Fruit fly (Drosophila melanogaster) whole organism, embryonic: Measurements from ENCODE around the gene CG9706.

Experiments
- Bdp1 ChIP-seq: fragments of 200-800 bp; sonication (Bioruptor generic); optimal IDR thresholded peaks from 3 replicates; lab custom pipeline; 2016; ENCODE audit warnings: missing biosample characterization, missing genetic modification characterization
- CG10209 ChIP-seq: fragments of 200-800 bp; sonication (Bioruptor generic); optimal IDR thresholded peaks from 3 replicates; lab custom pipeline; 2017; ENCODE audit warnings: missing biosample characterization, mild to moderate bottlenecking, missing genetic modification characterization, missing genetic modification reagents
- CG11456 ChIP-seq: fragments of 200-800 bp; sonication (Bioruptor generic); IDR thresholded peaks from 3 replicates; pipeline ENCODE4 v1.3.6; 2022; ENCODE audit warnings: missing biosample characterization, missing genetic modification characterization
- CG11504 ChIP-seq: fragments of 200-800 bp; sonication (Bioruptor generic); optimal IDR thresholded peaks from 3 replicates; lab custom pipeline; 2019; ENCODE audit warnings: missing biosample characterization, mild to moderate bottlenecking, missing genetic modification characterization, moderate library complexity
- CG11560 ChIP-seq: fragments of 200-800 bp; sonication (Bioruptor generic); IDR thresholded peaks from 3 replicates; pipeline ENCODE4 v1.3.6; 2022; ENCODE audit warnings: missing biosample characterization, missing genetic modification characterization
- CG12769 ChIP-seq: fragments of 200-800 bp; sonication (Bioruptor generic); optimal IDR thresholded peaks from 2 replicates; lab custom pipeline; 2019; ENCODE audit warnings: missing biosample characterization, mild to moderate bottlenecking, missing genetic modification characterization, moderate library complexity
- CG13287 ChIP-seq: fragments of 200-800 bp; sonication (Bioruptor generic); IDR thresholded peaks from 2 replicates; pipeline ENCODE4 v1.3.6; 2022; ENCODE audit warnings: missing biosample characterization, missing genetic modification characterization; ENCODE audit not compliant: partially characterized antibody
- CG13296 ChIP-seq: fragments of 200-800 bp; sonication (Bioruptor generic); optimal IDR thresholded peaks from 3 replicates; lab custom pipeline; 2018; ENCODE audit warnings: missing biosample characterization, mild to moderate bottlenecking, missing genetic modification characterization
- CG13624 ChIP-seq: fragments of 200-800 bp; sonication (Bioruptor generic); optimal IDR thresholded peaks from 2 replicates; lab custom pipeline; 2016; ENCODE audit warnings: missing biosample characterization, missing genetic modification characterization
- CG1602 ChIP-seq: fragments of 200-800 bp; sonication (Bioruptor generic); optimal IDR thresholded peaks from 3 replicates; lab custom pipeline; 2016; ENCODE audit warnings: missing biosample characterization, missing genetic modification characterization
- CG17568 ChIP-seq: fragments of 200-800 bp; sonication (Bioruptor generic); optimal IDR thresholded peaks from 2 replicates; lab custom pipeline; 2018; ENCODE audit warnings: missing biosample characterization, mild to moderate bottlenecking, missing genetic modification characterization, moderate library complexity
- CG1792 ChIP-seq: fragments of 200-800 bp; sonication (Bioruptor generic); optimal IDR thresholded peaks from 2 replicates; lab custom pipeline; 2016; ENCODE audit warnings: missing biosample characterization, missing genetic modification characterization
- CG32532 ChIP-seq: fragments of 200-800 bp; sonication (Bioruptor generic); IDR thresholded peaks from 2 replicates; pipeline ENCODE4 v1.3.6; 2022; ENCODE audit warnings: missing biosample characterization, missing genetic modification characterization
- CG4360 ChIP-seq: fragments of 200-800 bp; sonication (Bioruptor generic); IDR thresholded peaks from 2 replicates; pipeline ENCODE4 v1.3.6; 2022; ENCODE audit warnings: missing biosample characterization, missing genetic modification characterization
- CG6272 ChIP-seq: fragments of 200-800 bp; sonication (Bioruptor generic); IDR thresholded peaks from 2 replicates; pipeline ENCODE4 v1.3.6; 2022; ENCODE audit warnings: missing biosample characterization, missing genetic modification characterization
- CG7372 ChIP-seq: fragments of 200-800 bp; sonication (Bioruptor generic); IDR thresholded peaks from 2 replicates; pipeline ENCODE4 v1.3.6; 2022; ENCODE audit warnings: missing biosample characterization, missing genetic modification characterization
- CG7839 ChIP-seq: fragments of 200-800 bp; sonication (Bioruptor generic); optimal IDR thresholded peaks from 3 replicates; lab custom pipeline; 2018; ENCODE audit warnings: missing biosample characterization, mild to moderate bottlenecking, missing genetic modification characterization, moderate library complexity
- CG7987 ChIP-seq: fragments of 200-800 bp; sonication (Bioruptor generic); optimal IDR thresholded peaks from 2 replicates; lab custom pipeline; 2018; ENCODE audit warnings: missing biosample characterization, mild to moderate bottlenecking, missing genetic modification characterization, moderate library complexity
- CoRest ChIP-seq: fragments of 200-800 bp; sonication (Bioruptor generic); optimal IDR thresholded peaks from 3 replicates; lab custom pipeline; 2018; ENCODE audit warnings: missing biosample characterization, mild to moderate bottlenecking, missing genetic modification characterization, moderate library complexity
- Doc3 ChIP-seq: fragments of 200-800 bp; sonication (Bioruptor generic); IDR thresholded peaks from 3 replicates; pipeline ENCODE4 v1.3.6; 2022; ENCODE audit warnings: missing biosample characterization, missing genetic modification characterization; ENCODE audit not compliant: partially characterized antibody
- ERR ChIP-seq: fragments of 200-800 bp; sonication (Bioruptor generic); optimal IDR thresholded peaks from 2 replicates; lab custom pipeline; 2016; ENCODE audit warnings: missing biosample characterization, missing genetic modification characterization
- Ets65A ChIP-seq: fragments of 200-800 bp; sonication (Bioruptor generic); peaks from one replicate; lab custom pipeline; 2016; ENCODE audit warnings: missing biosample characterization, missing genetic modification characterization
- Kr ChIP-seq: fragments of 200-800 bp; sonication (Bioruptor generic); optimal IDR thresholded peaks from 2 replicates; lab custom pipeline; 2017; ENCODE audit warnings: missing biosample characterization, mild to moderate bottlenecking, missing genetic modification characterization
- Max ChIP-seq: fragments of 200-800 bp; sonication (Bioruptor generic); optimal IDR thresholded peaks from 2 replicates; lab custom pipeline; 2016; ENCODE audit warnings: missing biosample characterization, mild to moderate bottlenecking, missing genetic modification characterization
- Med ChIP-seq: fragments of 200-800 bp; sonication (Bioruptor generic); peaks from one replicate; lab custom pipeline; 2016; ENCODE audit warnings: missing biosample characterization, missing genetic modification characterization, mild to moderate bottlenecking, inconsistent platforms, moderate library complexity
- Ravus ChIP-seq: fragments of 200-800 bp; sonication (Bioruptor generic); IDR thresholded peaks from 2 replicates; pipeline ENCODE4 v1.3.6; 2022; ENCODE audit warnings: missing biosample characterization, missing genetic modification characterization
- Scr ChIP-seq: fragments of 200-800 bp; sonication (Bioruptor generic); IDR thresholded peaks from 2 replicates; pipeline ENCODE4 v1.3.6; 2022; ENCODE audit warnings: missing biosample characterization, missing genetic modification characterization; ENCODE audit not compliant: partially characterized antibody
- Sox102F ChIP-seq: fragments of 200-800 bp; sonication (Bioruptor generic); optimal IDR thresholded peaks from 2 replicates; lab custom pipeline; 2018; ENCODE audit warnings: missing biosample characterization, mild to moderate bottlenecking, missing genetic modification characterization, moderate library complexity
- Ssrp ChIP-seq: fragments of 200-800 bp; sonication (Bioruptor generic); optimal IDR thresholded peaks from 2 replicates; lab custom pipeline; 2018; ENCODE audit warnings: missing biosample characterization, mild to moderate bottlenecking, missing genetic modification characterization, moderate library complexity
- Xbp1 ChIP-seq: fragments of 200-800 bp; sonication (Bioruptor generic); optimal IDR thresholded peaks from 3 replicates; lab custom pipeline; 2016; ENCODE audit warnings: missing biosample characterization, mild to moderate bottlenecking, missing genetic modification characterization
- Xrp1 ChIP-seq: fragments of 200-800 bp; sonication (Bioruptor generic); IDR thresholded peaks from 2 replicates; pipeline ENCODE4 v1.3.6; 2022; ENCODE audit warnings: missing biosample characterization, missing genetic modification characterization
- ac ChIP-seq: fragments of 200-800 bp; sonication (Bioruptor generic); optimal IDR thresholded peaks from 3 replicates; lab custom pipeline; 2017; ENCODE audit warnings: missing biosample characterization, mild to moderate bottlenecking, missing genetic modification characterization
- ase ChIP-seq: fragments of 200-800 bp; sonication (Bioruptor generic); IDR thresholded peaks from 3 replicates; pipeline ENCODE4 v1.3.6; 2022; ENCODE audit warnings: missing biosample characterization, missing genetic modification characterization
- chm ChIP-seq: fragments of 200-800 bp; sonication (Bioruptor generic); IDR thresholded peaks from 2 replicates; pipeline ENCODE4 v1.3.6; 2022; ENCODE audit warnings: missing biosample characterization, missing genetic modification characterization
- dm ChIP-seq: fragments of 200-800 bp; sonication (Bioruptor generic); optimal IDR thresholded peaks from 3 replicates; lab custom pipeline; 2016; ENCODE audit warnings: missing biosample characterization, missing genetic modification characterization
- dmrt99B ChIP-seq: fragments of 200-800 bp; sonication (Bioruptor generic); optimal IDR thresholded peaks from 2 replicates; lab custom pipeline; 2018; ENCODE audit warnings: missing biosample characterization, mild to moderate bottlenecking, missing genetic modification characterization, moderate library complexity
- gsb-n ChIP-seq: fragments of 200-800 bp; sonication (Bioruptor generic); optimal IDR thresholded peaks from 3 replicates; lab custom pipeline; 2018; ENCODE audit warnings: missing biosample characterization, mild to moderate bottlenecking, missing genetic modification characterization
- inv ChIP-seq: fragments of 200-800 bp; sonication (Bioruptor generic); IDR thresholded peaks from 2 replicates; pipeline ENCODE4 v1.3.6; 2022; ENCODE audit warnings: missing biosample characterization, missing genetic modification characterization; ENCODE audit not compliant: partially characterized antibody
- nerfin-1 ChIP-seq: fragments of 200-800 bp; sonication (Bioruptor generic); optimal IDR thresholded peaks from 3 replicates; lab custom pipeline; 2019; ENCODE audit warnings: missing biosample characterization, mild to moderate bottlenecking, missing genetic modification characterization, moderate library complexity
- nom ChIP-seq: fragments of 200-800 bp; sonication (Bioruptor generic); optimal IDR thresholded peaks from 2 replicates; lab custom pipeline; 2017; ENCODE audit warnings: missing biosample characterization, missing genetic modification characterization, mild to moderate bottlenecking, moderate library complexity, missing genetic modification reagents
- org-1 ChIP-seq: fragments of 200-800 bp; sonication (Bioruptor generic); optimal IDR thresholded peaks from 2 replicates; lab custom pipeline; 2017; ENCODE audit warnings: missing biosample characterization, missing genetic modification characterization
- peb ChIP-seq: fragments of 200-800 bp; sonication (Bioruptor generic); IDR thresholded peaks from 2 replicates; pipeline ENCODE4 v1.3.6; 2022; ENCODE audit warnings: missing biosample characterization, missing genetic modification characterization
- rib ChIP-seq: fragments of 200-800 bp; sonication (Bioruptor generic); IDR thresholded peaks from 2 replicates; pipeline ENCODE4 v1.3.6; 2022; ENCODE audit warnings: missing biosample characterization, missing genetic modification characterization
- ro ChIP-seq: fragments of 200-800 bp; sonication (Bioruptor generic); IDR thresholded peaks from 2 replicates; pipeline ENCODE4 v1.3.6; 2022; ENCODE audit warnings: missing biosample characterization, missing genetic modification characterization
- sima ChIP-seq: fragments of 200-800 bp; sonication (Bioruptor generic); optimal IDR thresholded peaks from 2 replicates; lab custom pipeline; 2016; ENCODE audit warnings: missing biosample characterization, missing genetic modification characterization
- slp2 ChIP-seq: fragments of 200-800 bp; sonication (Bioruptor generic); optimal IDR thresholded peaks from 2 replicates; lab custom pipeline; 2016; ENCODE audit warnings: missing biosample characterization, missing genetic modification characterization
- so ChIP-seq: fragments of 200-800 bp; sonication (Bioruptor generic); IDR thresholded peaks from 3 replicates; pipeline ENCODE4 v1.3.6; 2022; ENCODE audit warnings: missing biosample characterization, missing genetic modification characterization
- sqz ChIP-seq: fragments of 200-800 bp; sonication (Bioruptor generic); optimal IDR thresholded peaks from 3 replicates; lab custom pipeline; 2018; ENCODE audit warnings: missing biosample characterization, mild to moderate bottlenecking, missing genetic modification characterization
- sr ChIP-seq: fragments of 200-800 bp; sonication (Bioruptor generic); IDR thresholded peaks from 3 replicates; pipeline ENCODE4 v1.3.6; 2022; ENCODE audit warnings: missing biosample characterization, missing genetic modification characterization
- zen ChIP-seq: fragments of 200-800 bp; sonication (Bioruptor generic); optimal IDR thresholded peaks from 3 replicates; lab custom pipeline; 2018; ENCODE audit warnings: missing biosample characterization, mild to moderate bottlenecking, missing genetic modification characterization, moderate library complexity

The CG9706 gene

dm6 chr3L:16743906-16744704, 38.7 kb upstream of the CG9706 start (continued):
- TF ChIP-seq dm (GFP tag; lab: Kevin White, UChicago) (no peak), Ravus (GFP tag; lab: Robert Waterston, UW) (no peak), CG17568 (GFP tag; lab: Kevin White, UChicago) (no peak), inv (GFP tag; lab: Robert Waterston, UW) (no peak), org-1 (GFP tag; lab: Kevin White, UChicago) (no peak), chm (no peak), nom (no peak), Doc3 (GFP tag; lab: Robert Waterston, UW) (no peak), CG13624 (GFP tag; lab: Kevin White, UChicago) (no peak), CG1792 (GFP tag; lab: Kevin White, UChicago) (no peak), Scr (GFP tag; lab: Robert Waterston, UW) (no peak), CG7372 (GFP tag; lab: Robert Waterston, UW) (no peak), Ets65A (GFP tag; lab: Kevin White, UChicago) (no peak), sr (GFP tag; lab: Robert Waterston, UW) (no peak), sqz (GFP tag; lab: Kevin White, UChicago) (no peak), CG11456 (no peak), so (GFP tag; lab: Robert Waterston, UW) (no peak), sima (GFP tag; lab: Kevin White, UChicago) (no peak), Xbp1 (GFP tag; lab: Kevin White, UChicago) (no peak), ac (GFP tag; lab: Kevin White, UChicago) (no peak), slp2 (GFP tag; lab: Kevin White, UChicago) (no peak), CG7839 (tag; lab: Kevin White, UChicago) (peak; percentile 30), CoRest (no peak), ase (GFP tag; lab: Robert Waterston, UW) (no peak), nerfin-1 (tag; lab: Kevin White, UChicago) (peak; percentile 19), Sox102F (GFP tag; lab: Kevin White, UChicago) (no peak), CG10209 (GFP tag; lab: Kevin White, UChicago) (no peak), gsb-n (no peak), ERR (GFP tag; lab: Kevin White, UChicago) (no peak), CG1602 (GFP tag; lab: Kevin White, UChicago) (no peak), CG7987 (GFP tag; lab: Kevin White, UChicago) (no peak), Xrp1 (GFP tag; lab: Robert Waterston, UW) (peak; percentile 66), CG6272 (GFP tag; lab: Robert Waterston, UW) (no peak), CG13287 (GFP tag; lab: Robert Waterston, UW) (no peak), Max (no peak), Bdp1 (GFP tag; lab: Kevin White, UChicago) (no peak), CG12769 (tag; lab: Kevin White, UChicago) (no peak), ro (GFP tag; lab: Robert Waterston, UW) (no peak), dmrt99B (tag; lab: Kevin White, UChicago) (peak; percentile 29), Ssrp (no peak), CG13296 (GFP tag; lab: Kevin White, UChicago) (no peak), CG11560 (tag; lab: Robert Waterston, UW) (no peak), CG4360 (no peak), peb (no peak), zen (tag; lab: Kevin White, UChicago) (peak; percentile 33), CG11504 (no peak), Kr (GFP tag; lab: Kevin White, UChicago) (no peak), CG32532 (GFP tag; lab: Robert Waterston, UW) (no peak), Med (GFP tag; lab: Kevin White, UChicago) (peak; percentile 50), rib (no peak)
